Worm (Caenorhabditis elegans) whole organism, mixed stage, embryonic: Measurements from ENCODE around the gene sel-8.

Experiments used
- M03D4.4 ChIP-seq: sonication (generic microtip); optimal IDR thresholded peaks from 2 replicates; lab custom pipeline; 2017; ENCODE audit warnings: mild to moderate bottlenecking, missing genetic modification characterization, missing compliant biosample characterization
- bed-3 ChIP-seq: fragments of 200-800 bp; sonication (Bioruptor generic); optimal IDR thresholded peaks from 3 replicates; lab custom pipeline; 2018; ENCODE audit warnings: mild to moderate bottlenecking, missing genetic modification characterization, moderate library complexity, missing compliant biosample characterization
- ceh-43 ChIP-seq: fragments of 200-800 bp; sonication (Bioruptor generic); optimal IDR thresholded peaks from 2 replicates; lab custom pipeline; 2018; ENCODE audit warnings: mild to moderate bottlenecking, missing genetic modification characterization, moderate library complexity, missing compliant biosample characterization
- ceh-83 ChIP-seq: fragments of 200-800 bp; sonication (Bioruptor generic); optimal IDR thresholded peaks from 2 replicates; lab custom pipeline; 2018; ENCODE audit warnings: mild to moderate bottlenecking, missing genetic modification characterization, missing compliant biosample characterization
- ces-1 ChIP-seq: fragments of 150-350 bp; optimal IDR thresholded peaks from 2 replicates; lab custom pipeline; 2014; ENCODE audit warnings: missing biosample characterization, missing genetic modification reagents, missing genetic modification characterization
- cnd-1 ChIP-seq: fragments of 200-800 bp; sonication (Bioruptor generic); optimal IDR thresholded peaks from 2 replicates; lab custom pipeline; 2018; ENCODE audit warnings: mild to moderate bottlenecking, missing genetic modification characterization, missing compliant biosample characterization
- drap-1 ChIP-seq: fragments of 200-800 bp; sonication (Bioruptor generic); optimal IDR thresholded peaks from 3 replicates; lab custom pipeline; 2018; ENCODE audit warnings: mild to moderate bottlenecking, missing genetic modification characterization, missing compliant biosample characterization
- elt-1 ChIP-seq: sonication (generic microtip); optimal IDR thresholded peaks from 2 replicates; lab custom pipeline; 2017; ENCODE audit warnings: missing genetic modification characterization, mild to moderate bottlenecking, missing compliant biosample characterization, antibody characterized with exemption, moderate library complexity, borderline replicate concordance; ENCODE audit not compliant: insufficient read depth
- elt-3 ChIP-seq: fragments of 150-350 bp; optimal IDR thresholded peaks from 2 replicates; lab custom pipeline; 2014; ENCODE audit warnings: missing biosample characterization, missing genetic modification characterization
- ham-2 ChIP-seq: fragments of 200-800 bp; sonication (Bioruptor generic); optimal IDR thresholded peaks from 2 replicates; lab custom pipeline; 2018; ENCODE audit warnings: mild to moderate bottlenecking, missing genetic modification characterization, missing compliant biosample characterization
- hlh-1 ChIP-seq: fragments of 150-350 bp; optimal IDR thresholded peaks from 2 replicates; lab custom pipeline; 2014; ENCODE audit warnings: missing biosample characterization, missing genetic modification reagents, missing genetic modification characterization
- lin-32 ChIP-seq: fragments of 200-800 bp; sonication (Bioruptor generic); optimal IDR thresholded peaks from 2 replicates; lab custom pipeline; 2018; ENCODE audit warnings: mild to moderate bottlenecking, missing genetic modification characterization, missing compliant biosample characterization
- lsy-2 ChIP-seq: fragments of 150-350 bp; optimal IDR thresholded peaks from 2 replicates; lab custom pipeline; 2014; ENCODE audit warnings: missing biosample characterization, missing genetic modification characterization
- mab-5 ChIP-seq: fragments of 150-350 bp; optimal IDR thresholded peaks from 2 replicates; lab custom pipeline; 2014; ENCODE audit warnings: missing biosample characterization, missing genetic modification characterization
- mep-1 ChIP-seq: fragments of 150-350 bp; optimal IDR thresholded peaks from 2 replicates; lab custom pipeline; 2017; ENCODE audit warnings: missing biosample characterization, missing genetic modification reagents, missing genetic modification characterization, inconsistent platforms
- mls-2 ChIP-seq: sonication (generic microtip); optimal IDR thresholded peaks from 2 replicates; lab custom pipeline; 2016; ENCODE audit warnings: mild to moderate bottlenecking, missing genetic modification characterization, moderate library complexity, missing compliant biosample characterization
- nhr-12 ChIP-seq: fragments of 150-350 bp; optimal IDR thresholded peaks from 2 replicates; lab custom pipeline; 2014; ENCODE audit warnings: missing biosample characterization, missing genetic modification characterization
- nhr-2 ChIP-seq: fragments of 150-350 bp; optimal IDR thresholded peaks from 2 replicates; lab custom pipeline; 2014; ENCODE audit warnings: missing biosample characterization, missing genetic modification characterization
- nhr-28 ChIP-seq: fragments of 150-350 bp; optimal IDR thresholded peaks from 2 replicates; lab custom pipeline; 2014; ENCODE audit warnings: missing biosample characterization, missing genetic modification characterization
- sem-2 ChIP-seq: fragments of 200-800 bp; sonication (Bioruptor generic); optimal IDR thresholded peaks from 2 replicates; lab custom pipeline; 2018; ENCODE audit warnings: mild to moderate bottlenecking, missing genetic modification characterization, missing compliant biosample characterization
- sptf-1 ChIP-seq: sonication (generic microtip); optimal IDR thresholded peaks from 2 replicates; lab custom pipeline; 2017; ENCODE audit warnings: mild to moderate bottlenecking, missing genetic modification characterization, moderate library complexity, missing compliant biosample characterization
- unc-120 ChIP-seq: sonication (generic microtip); optimal IDR thresholded peaks from 2 replicates; lab custom pipeline; 2017; ENCODE audit warnings: missing genetic modification characterization, missing compliant biosample characterization; ENCODE audit not compliant: poor library complexity, severe bottlenecking
- unc-39 ChIP-seq: fragments of 150-350 bp; optimal IDR thresholded peaks from 2 replicates; lab custom pipeline; 2014; ENCODE audit warnings: missing biosample characterization, missing genetic modification characterization
- unc-62 ChIP-seq: fragments of 150-350 bp; optimal IDR thresholded peaks from 2 replicates; lab custom pipeline; 2014; ENCODE audit warnings: missing biosample characterization, missing genetic modification reagents, missing genetic modification characterization
- zip-8 ChIP-seq: fragments of 150-350 bp; optimal IDR thresholded peaks from 2 replicates; lab custom pipeline; 2014; ENCODE audit warnings: missing biosample characterization, missing genetic modification characterization

The sel-8 gene

ce11 chrIII:3630337-3630736, 3.4 kb upstream of the sel-8 start, which contains the start of gene mrps-31:
Gene mrps-31, minus strand, starts transcription at chrIII:3630372.
- TF ChIP-seq hlh-1, result peak; percentile 9
- TF ChIP-seq mep-1 (tag; lab: Kevin White, UChicago), result peak; percentile 30
- no peak for TF ChIP-seq M03D4.4

ce11 chrIII:3623772-3624171, 3.2 kb downstream of the sel-8 start:
- TF ChIP-seq bed-3 (GFP tag; lab: Kevin White, UChicago) (no peak), M03D4.4 (peak; percentile 1), ceh-83 (no peak), hlh-1 (peak; percentile 10), cnd-1 (tag; lab: Kevin White, UChicago) (peak; percentile 20), sem-2 (GFP tag; lab: Kevin White, UChicago) (peak; percentile 4), nhr-2 (peak; percentile 72), lin-32 (peak; percentile 55), ham-2 (GFP tag; lab: Kevin White, UChicago) (peak; percentile 89)

ce11 chrIII:3621211-3621897, 5.6 kb downstream of the sel-8 start:
- TF ChIP-seq mls-2 (tag; lab: Kevin White, UChicago) (no peak), elt-3 (no peak), lsy-2 (tag; lab: Kevin White, UChicago) (no peak), zip-8 (tag; lab: Kevin White, UChicago) (no peak)

ce11 chrIII:3620652-3621051, 6.3 kb downstream of the sel-8 start:
- peak; percentile 45 for TF ChIP-seq mls-2 (tag; lab: Kevin White, UChicago)
- peak; percentile 40 for TF ChIP-seq ham-2 (GFP tag; lab: Kevin White, UChicago)
- TF ChIP-seq cnd-1 (tag; lab: Kevin White, UChicago), result peak; percentile 73
- TF ChIP-seq zip-8 (tag; lab: Kevin White, UChicago), result no peak
- no peak for TF ChIP-seq unc-62
- no peak for TF ChIP-seq ceh-43 (GFP tag; lab: Kevin White, UChicago)
- TF ChIP-seq mab-5 (tag; lab: Kevin White, UChicago), result no peak
- TF ChIP-seq nhr-2, result peak; percentile 23
- TF ChIP-seq unc-39 (tag; lab: Kevin White, UChicago), result peak; percentile 29
- TF ChIP-seq unc-120 (tag; lab: Kevin White, UChicago), result no peak
- TF ChIP-seq drap-1, result peak; percentile 50
- TF ChIP-seq sem-2 (GFP tag; lab: Kevin White, UChicago), result peak; percentile 41
- TF ChIP-seq ces-1 (GFP tag; lab: Kevin White, UChicago), result peak; percentile 32
- peak; percentile 40 for TF ChIP-seq sptf-1 (tag; lab: Kevin White, UChicago)
- TF ChIP-seq ceh-83, result peak; percentile 63
- TF ChIP-seq elt-3, result no peak
- TF ChIP-seq mep-1 (tag; lab: Kevin White, UChicago), result no peak

ce11 chrIII:3619621-3620261, 7.2 kb downstream of the sel-8 start:
- TF ChIP-seq nhr-12 (tag; lab: Kevin White, UChicago), result no peak
- TF ChIP-seq bed-3 (GFP tag; lab: Kevin White, UChicago), result no peak
- no peak for TF ChIP-seq nhr-28 (tag; lab: Kevin White, UChicago)
- TF ChIP-seq ham-2 (GFP tag; lab: Kevin White, UChicago), result no peak

ce11 chrIII:3612882-3613479, 14.0 kb downstream of the sel-8 start:
- no peak for TF ChIP-seq sem-2 (GFP tag; lab: Kevin White, UChicago)
- no peak for TF ChIP-seq nhr-12 (tag; lab: Kevin White, UChicago)
- no peak for TF ChIP-seq bed-3 (GFP tag; lab: Kevin White, UChicago)
- TF ChIP-seq elt-1 (tag; lab: Kevin White, UChicago), result no peak
